Worm (Caenorhabditis elegans) whole organism, L4 larva: ENCODE results near the gene W03C9.6.

ENCODE experiments used
- Y105C5A.15 ChIP-seq: fragments of 200-800 bp; sonication (Bioruptor generic); IDR thresholded peaks from 2 replicates; pipeline ENCODE4 v1.3.6; 2022; ENCODE audit warnings: missing genetic modification characterization, missing compliant biosample characterization
- Y75B8A.6 ChIP-seq: fragments of 200-800 bp; sonication (Bioruptor generic); IDR thresholded peaks from 2 replicates; pipeline ENCODE4 v1.3.6; 2022; ENCODE audit warnings: missing genetic modification reagents, missing genetic modification characterization, missing compliant biosample characterization
- ZK546.5 ChIP-seq, 2 experiments: sonication (generic microtip); optimal IDR thresholded peaks; 2 replicates each; lab custom pipeline; 2017; ENCODE audit warnings: missing biosample characterization in 2 of 2, missing genetic modification characterization in 2 of 2
- ama-1 ChIP-seq: fragments of 150-350 bp; optimal IDR thresholded peaks from 2 replicates; lab custom pipeline; 2014; ENCODE audit warnings: inconsistent platforms, mixed read lengths
- fkh-10 ChIP-seq: fragments of 150-350 bp; optimal IDR thresholded peaks from 2 replicates; lab custom pipeline; 2014; ENCODE audit warnings: missing biosample characterization, missing genetic modification reagents, missing genetic modification characterization
- fos-1 ChIP-seq: fragments of 150-350 bp; optimal IDR thresholded peaks from 2 replicates; lab custom pipeline; 2014; ENCODE audit warnings: missing biosample characterization, missing genetic modification characterization
- hlh-11 ChIP-seq: fragments of 200-800 bp; sonication (Bioruptor generic); optimal IDR thresholded peaks from 2 replicates; lab custom pipeline; 2018; ENCODE audit warnings: mild to moderate bottlenecking, missing genetic modification characterization, missing compliant biosample characterization
- lin-13 ChIP-seq: fragments of 150-350 bp; optimal IDR thresholded peaks from 2 replicates; lab custom pipeline; 2014; ENCODE audit warnings: missing biosample characterization, missing genetic modification reagents, missing genetic modification characterization
- nhr-25 ChIP-seq: sonication (generic microtip); optimal IDR thresholded peaks from 2 replicates; lab custom pipeline; 2017; ENCODE audit warnings: missing genetic modification characterization, mild to moderate bottlenecking, missing compliant biosample characterization, antibody characterized with exemption, moderate library complexity, borderline replicate concordance; ENCODE audit not compliant: insufficient read depth
- nhr-6 ChIP-seq: fragments of 150-350 bp; optimal IDR thresholded peaks from 2 replicates; lab custom pipeline; 2014; ENCODE audit warnings: missing biosample characterization, missing genetic modification characterization
- ztf-11 ChIP-seq: fragments of 150-350 bp; optimal IDR thresholded peaks from 2 replicates; lab custom pipeline; 2014; ENCODE audit warnings: missing biosample characterization, missing genetic modification characterization

DNA sequence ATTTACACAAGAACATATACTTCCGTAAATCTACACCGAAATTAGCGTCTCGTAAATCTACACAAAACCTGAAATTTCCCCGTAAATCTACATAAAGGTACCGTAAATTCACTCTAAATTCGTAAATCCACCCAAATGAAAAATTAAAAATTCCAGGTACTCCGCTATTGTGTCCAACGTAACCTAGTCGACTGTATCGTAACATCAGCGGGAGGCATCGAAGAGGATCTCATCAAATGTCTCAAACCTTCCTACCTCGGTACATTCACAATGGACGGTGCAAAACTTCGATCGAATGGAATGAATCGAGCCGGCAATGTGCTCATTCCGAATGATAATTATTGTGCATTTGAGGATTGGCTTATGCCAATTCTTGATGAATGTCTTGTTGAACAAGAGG, 40.6 kb downstream of the W03C9.6 start:
- TF ChIP-seq Y105C5A.15 (GFP tag; lab: Robert Waterston, UW) (no peak), fos-1 (tag; lab: Kevin White, UChicago) (no peak), fkh-10 (GFP tag; lab: Kevin White, UChicago) (no peak), Y75B8A.6 (no peak), hlh-11 (no peak), nhr-6 (tag; lab: Kevin White, UChicago) (no peak), ztf-11 (tag; lab: Kevin White, UChicago) (no peak), ZK546.5 (tag; optimal IDR thresholded peaks at IDR 0.05; lab: Kevin White, UChicago) (no peak), lin-13 (no peak), nhr-25 (tag; lab: Kevin White, UChicago) (no peak), ama-1 (no peak)
